Fruit fly (Drosophila melanogaster) whole organism, pupa: ENCODE data around the gene Flacc.

Source experiments
- CG10348 ChIP-seq: fragments of 200-800 bp; sonication (Bioruptor generic); IDR thresholded peaks from 2 replicates; pipeline ENCODE4 v1.3.6; 2022; ENCODE audit warnings: missing biosample characterization, missing genetic modification characterization
- CG12605 ChIP-seq: fragments of 200-800 bp; sonication (Bioruptor generic); IDR thresholded peaks from 2 replicates; pipeline ENCODE4 v1.3.6; 2022; ENCODE audit warnings: missing biosample characterization, missing genetic modification characterization
- CG13204 ChIP-seq: fragments of 200-800 bp; sonication (Bioruptor generic); optimal IDR thresholded peaks from 2 replicates; lab custom pipeline; 2018; ENCODE audit warnings: missing biosample characterization, mild to moderate bottlenecking, missing genetic modification characterization, moderate library complexity
- CG14655 ChIP-seq: fragments of 200-800 bp; sonication (Bioruptor generic); optimal IDR thresholded peaks from 3 replicates; lab custom pipeline; 2017; ENCODE audit warnings: mild to moderate bottlenecking, missing biosample characterization, missing genetic modification reagents, missing genetic modification characterization
- CG15710 ChIP-seq: fragments of 200-800 bp; sonication (Bioruptor generic); optimal IDR thresholded peaks from 2 replicates; lab custom pipeline; 2018; ENCODE audit warnings: missing biosample characterization, mild to moderate bottlenecking, missing genetic modification characterization, moderate library complexity
- CG17806 ChIP-seq: fragments of 200-800 bp; sonication (Bioruptor generic); optimal IDR thresholded peaks from 2 replicates; lab custom pipeline; 2018; ENCODE audit warnings: missing biosample characterization, mild to moderate bottlenecking, missing genetic modification characterization, moderate library complexity
- CG32121 ChIP-seq: fragments of 200-800 bp; sonication (Bioruptor generic); IDR thresholded peaks from 2 replicates; pipeline ENCODE4 v1.3.6; 2022; ENCODE audit warnings: missing biosample characterization, missing genetic modification characterization
- CG34367 ChIP-seq: fragments of 200-800 bp; sonication (Bioruptor generic); optimal IDR thresholded peaks from 2 replicates; lab custom pipeline; 2018; ENCODE audit warnings: missing biosample characterization, mild to moderate bottlenecking, missing genetic modification characterization
- CG4496 ChIP-seq: fragments of 200-800 bp; sonication (Bioruptor generic); IDR thresholded peaks from 3 replicates; pipeline ENCODE4 v1.3.6; 2022; ENCODE audit warnings: missing biosample characterization, missing genetic modification characterization
- CG8159 ChIP-seq: fragments of 200-800 bp; sonication (Bioruptor generic); optimal IDR thresholded peaks from 3 replicates; lab custom pipeline; 2018; ENCODE audit warnings: missing biosample characterization, mild to moderate bottlenecking, missing genetic modification characterization, moderate library complexity
- CG8301 ChIP-seq: fragments of 200-800 bp; sonication (Bioruptor generic); optimal IDR thresholded peaks from 2 replicates; lab custom pipeline; 2018; ENCODE audit warnings: missing biosample characterization, mild to moderate bottlenecking, missing genetic modification characterization
- CG9948 ChIP-seq: fragments of 200-800 bp; sonication (Bioruptor generic); optimal IDR thresholded peaks from 2 replicates; lab custom pipeline; 2018; ENCODE audit warnings: missing biosample characterization, mild to moderate bottlenecking, missing genetic modification characterization, moderate library complexity
- D1 ChIP-seq: fragments of 200-800 bp; sonication (Bioruptor generic); optimal IDR thresholded peaks from 2 replicates; lab custom pipeline; 2018; ENCODE audit warnings: missing biosample characterization, mild to moderate bottlenecking, missing genetic modification characterization, moderate library complexity
- EcR ChIP-seq: fragments of 200-800 bp; sonication (Bioruptor generic); optimal IDR thresholded peaks from 3 replicates; lab custom pipeline; 2019; ENCODE audit warnings: missing biosample characterization, missing genetic modification characterization, mild to moderate bottlenecking, moderate library complexity, missing genetic modification reagents
- Ets98B ChIP-seq: fragments of 200-800 bp; sonication (Bioruptor generic); IDR thresholded peaks from 2 replicates; pipeline ENCODE4 v1.3.6; 2022; ENCODE audit warnings: missing biosample characterization, missing genetic modification characterization
- Pif1A ChIP-seq: fragments of 200-800 bp; sonication (Bioruptor generic); optimal IDR thresholded peaks from 3 replicates; lab custom pipeline; 2016; ENCODE audit warnings: missing biosample characterization, missing genetic modification characterization
- Pif1B ChIP-seq: fragments of 200-800 bp; sonication (Bioruptor generic); optimal IDR thresholded peaks from 3 replicates; lab custom pipeline; 2016; ENCODE audit warnings: missing biosample characterization, missing genetic modification characterization
- Snoo ChIP-seq: fragments of 200-800 bp; sonication (Bioruptor generic); optimal IDR thresholded peaks from 3 replicates; lab custom pipeline; 2017; ENCODE audit warnings: missing biosample characterization, mild to moderate bottlenecking, missing genetic modification characterization, inconsistent platforms
- fd96Ca ChIP-seq: fragments of 200-800 bp; sonication (Bioruptor generic); IDR thresholded peaks from 3 replicates; pipeline ENCODE4 v1.3.6; 2022; ENCODE audit warnings: missing biosample characterization, missing genetic modification characterization
- gl ChIP-seq: fragments of 200-800 bp; sonication (Bioruptor generic); optimal IDR thresholded peaks from 2 replicates; lab custom pipeline; 2018; ENCODE audit warnings: missing biosample characterization, mild to moderate bottlenecking, missing genetic modification characterization
- rn ChIP-seq: fragments of 200-800 bp; sonication (Bioruptor generic); IDR thresholded peaks from 2 replicates; pipeline ENCODE4 v1.3.6; 2022; ENCODE audit warnings: missing biosample characterization, missing genetic modification characterization

Gene Flacc

dm6 chrX:18893433-18893832 is at the start of gene Flacc:
Flacc (minus strand) TSS chrX:18893636.
- no peak for TF ChIP-seq CG10348 (GFP tag; lab: Robert Waterston, UW)
- TF ChIP-seq rn = no peak
- TF ChIP-seq Pif1A (GFP tag; lab: Kevin White, UChicago) = no peak
- no peak for TF ChIP-seq gl (tag; lab: Kevin White, UChicago)
- no peak for TF ChIP-seq CG32121 (GFP tag; lab: Robert Waterston, UW)
- peak; percentile 65 for TF ChIP-seq D1

- TF ChIP-seq Pif1A (GFP tag; lab: Kevin White, UChicago) (no peak), CG17806 (no peak), CG4496 (GFP tag; lab: Robert Waterston, UW) (no peak), gl (tag; lab: Kevin White, UChicago) (no peak), CG10348 (GFP tag; lab: Robert Waterston, UW) (no peak), CG9948 (no peak), CG15710 (tag; lab: Kevin White, UChicago) (no peak), D1 (no peak), fd96Ca (GFP tag; lab: Robert Waterston, UW) (no peak), Snoo (tag; lab: Kevin White, UChicago) (no peak), EcR (no peak), CG12605 (GFP tag; lab: Robert Waterston, UW) (no peak), CG8301 (no peak)
Observed at dm6 chrX:18942648-18943047, 49.2 kb upstream of the Flacc start.

dm6 chrX:18941980-18942379 is 48.5 kb upstream of the Flacc start:
- no peak for TF ChIP-seq EcR
- TF ChIP-seq Pif1A (GFP tag; lab: Kevin White, UChicago) = no peak
- TF ChIP-seq CG12605 (GFP tag; lab: Robert Waterston, UW) = no peak
- TF ChIP-seq CG9948 = no peak
- no peak for TF ChIP-seq CG13204 (GFP tag; lab: Kevin White, UChicago)
- TF ChIP-seq CG32121 (GFP tag; lab: Robert Waterston, UW) = no peak
- TF ChIP-seq Ets98B (GFP tag; lab: Robert Waterston, UW) = no peak
- TF ChIP-seq Pif1B (GFP tag; lab: Kevin White, UChicago) = no peak
- TF ChIP-seq CG14655 (GFP tag; lab: Kevin White, UChicago) = no peak
- TF ChIP-seq fd96Ca (GFP tag; lab: Robert Waterston, UW) = no peak

- TF ChIP-seq fd96Ca (GFP tag; lab: Robert Waterston, UW) (no peak), Pif1B (GFP tag; lab: Kevin White, UChicago) (no peak), CG4496 (GFP tag; lab: Robert Waterston, UW) (no peak), D1 (no peak), EcR (no peak), CG13204 (GFP tag; lab: Kevin White, UChicago) (no peak), CG8301 (no peak), CG10348 (GFP tag; lab: Robert Waterston, UW) (no peak), CG8159 (tag; lab: Kevin White, UChicago) (no peak), rn (no peak)
Observed at dm6 chrX:18939429-18939828, 46.0 kb upstream of the Flacc start.

dm6 chrX:18938127-18938939 is 44.9 kb upstream of the Flacc start:
- TF ChIP-seq rn (no peak), CG8159 (tag; lab: Kevin White, UChicago) (peak; percentile 86), fd96Ca (GFP tag; lab: Robert Waterston, UW) (no peak), CG13204 (GFP tag; lab: Kevin White, UChicago) (peak; percentile 85), CG34367 (tag; lab: Kevin White, UChicago) (peak; percentile 91), CG9948 (peak; percentile 92), Pif1B (GFP tag; lab: Kevin White, UChicago) (peak; percentile 85), CG32121 (GFP tag; lab: Robert Waterston, UW) (peak; percentile 54), CG8301 (peak; percentile 68), EcR (peak; percentile 88), CG17806 (peak; percentile 80), Ets98B (GFP tag; lab: Robert Waterston, UW) (peak; percentile 45; the same call in 1 of the 2 replicates), Snoo (tag; lab: Kevin White, UChicago) (peak; percentile 76), CG12605 (GFP tag; lab: Robert Waterston, UW) (peak; percentile 42; the same call in 1 of the 2 replicates), Pif1A (GFP tag; lab: Kevin White, UChicago) (peak; percentile 78), D1 (peak; percentile 75), gl (tag; lab: Kevin White, UChicago) (peak; percentile 68), CG14655 (GFP tag; lab: Kevin White, UChicago) (peak; percentile 86), CG4496 (GFP tag; lab: Robert Waterston, UW) (peak; percentile 77), CG15710 (tag; lab: Kevin White, UChicago) (peak; percentile 93), CG10348 (GFP tag; lab: Robert Waterston, UW) (no peak)

- TF ChIP-seq CG17806 (no peak), CG32121 (GFP tag; lab: Robert Waterston, UW) (no peak), D1 (no peak), CG4496 (GFP tag; lab: Robert Waterston, UW) (no peak), rn (no peak), fd96Ca (GFP tag; lab: Robert Waterston, UW) (no peak), Pif1B (GFP tag; lab: Kevin White, UChicago) (no peak), Ets98B (GFP tag; lab: Robert Waterston, UW) (no peak), CG8159 (tag; lab: Kevin White, UChicago) (no peak)
Observed at dm6 chrX:18936606-18937005, 43.2 kb upstream of the Flacc start.
